Fruit fly (Drosophila melanogaster) whole organism, embryonic: ENCODE measurements around the gene Vm26Ab.
A peak's percentile ranks its signal among the peaks of the same experiment; 100 is the strongest.

Source experiments
- Atf-2 ChIP-seq: fragments of 200-800 bp; sonication (Bioruptor generic); optimal IDR thresholded peaks from 2 replicates; lab custom pipeline; 2016; ENCODE audit warnings: missing biosample characterization, missing genetic modification characterization
- B-H1 ChIP-seq: fragments of 200-800 bp; sonication (Bioruptor generic); IDR thresholded peaks from 3 replicates; pipeline ENCODE4 v1.3.6; 2022; ENCODE audit warnings: missing biosample characterization, missing genetic modification characterization
- BEAF-32 ChIP-seq: fragments of 200-800 bp; sonication (Bioruptor generic); optimal IDR thresholded peaks from 3 replicates; lab custom pipeline; 2017; ENCODE audit warnings: missing biosample characterization, missing genetic modification characterization, mild to moderate bottlenecking, moderate library complexity, missing genetic modification reagents
- CG10209 ChIP-seq: fragments of 200-800 bp; sonication (Bioruptor generic); optimal IDR thresholded peaks from 3 replicates; lab custom pipeline; 2017; ENCODE audit warnings: missing biosample characterization, mild to moderate bottlenecking, missing genetic modification characterization, missing genetic modification reagents
- CG10431 ChIP-seq: fragments of 200-800 bp; sonication (Bioruptor generic); optimal IDR thresholded peaks from 3 replicates; lab custom pipeline; 2018; ENCODE audit warnings: missing biosample characterization, mild to moderate bottlenecking, missing genetic modification characterization
- CG10543 ChIP-seq: fragments of 200-800 bp; sonication (Bioruptor generic); optimal IDR thresholded peaks from 3 replicates; lab custom pipeline; 2017; ENCODE audit warnings: missing biosample characterization, mild to moderate bottlenecking, missing genetic modification characterization, moderate library complexity
- CG13296 ChIP-seq: fragments of 200-800 bp; sonication (Bioruptor generic); optimal IDR thresholded peaks from 3 replicates; lab custom pipeline; 2018; ENCODE audit warnings: missing biosample characterization, mild to moderate bottlenecking, missing genetic modification characterization
- CG15073 ChIP-seq: fragments of 200-800 bp; sonication (Bioruptor generic); optimal IDR thresholded peaks from 2 replicates; lab custom pipeline; 2016; ENCODE audit warnings: missing biosample characterization, missing genetic modification characterization
- CG1647 ChIP-seq: fragments of 200-800 bp; sonication (Bioruptor generic); optimal IDR thresholded peaks from 3 replicates; lab custom pipeline; 2016; ENCODE audit warnings: missing biosample characterization, missing genetic modification characterization
- CG17385 ChIP-seq: fragments of 200-800 bp; sonication (Bioruptor generic); optimal IDR thresholded peaks from 3 replicates; lab custom pipeline; 2018; ENCODE audit warnings: missing biosample characterization, mild to moderate bottlenecking, missing genetic modification characterization
- CG17612 ChIP-seq: fragments of 200-800 bp; sonication (Bioruptor generic); IDR thresholded peaks from 2 replicates; pipeline ENCODE4 v1.3.6; 2022; ENCODE audit warnings: missing biosample characterization, missing genetic modification characterization
- CG31441 ChIP-seq: fragments of 200-800 bp; sonication (Bioruptor generic); IDR thresholded peaks from 2 replicates; pipeline ENCODE4 v1.3.6; 2022; ENCODE audit warnings: missing biosample characterization, missing genetic modification characterization
- CG3847 ChIP-seq: fragments of 200-800 bp; sonication (Bioruptor generic); IDR thresholded peaks from 2 replicates; pipeline ENCODE4 v1.3.6; 2022; ENCODE audit warnings: missing biosample characterization, missing genetic modification characterization
- CG4282 ChIP-seq: fragments of 200-800 bp; sonication (Bioruptor generic); optimal IDR thresholded peaks from 2 replicates; lab custom pipeline; 2016; ENCODE audit warnings: missing biosample characterization, missing genetic modification characterization
- CG43689 ChIP-seq: fragments of 200-800 bp; sonication (Bioruptor generic); IDR thresholded peaks from 2 replicates; pipeline ENCODE4 v1.3.6; 2022; ENCODE audit warnings: missing biosample characterization, missing genetic modification characterization
- CG4820 ChIP-seq: fragments of 200-800 bp; sonication (Bioruptor generic); optimal IDR thresholded peaks from 3 replicates; lab custom pipeline; 2016; ENCODE audit warnings: missing biosample characterization, missing genetic modification characterization
- CG6765 ChIP-seq: fragments of 200-800 bp; sonication (Bioruptor generic); optimal IDR thresholded peaks from 3 replicates; lab custom pipeline; 2017; ENCODE audit warnings: missing biosample characterization, mild to moderate bottlenecking, missing genetic modification characterization
- CG7357 ChIP-seq: fragments of 200-800 bp; sonication (Bioruptor generic); IDR thresholded peaks from 3 replicates; pipeline ENCODE4 v1.3.6; 2022; ENCODE audit warnings: missing biosample characterization, missing genetic modification characterization
- CG7745 ChIP-seq: fragments of 200-800 bp; sonication (Bioruptor generic); optimal IDR thresholded peaks from 2 replicates; lab custom pipeline; 2018; ENCODE audit warnings: missing biosample characterization, mild to moderate bottlenecking, missing genetic modification characterization, moderate library complexity
- CG8089 ChIP-seq: fragments of 200-800 bp; sonication (Bioruptor generic); optimal IDR thresholded peaks from 3 replicates; lab custom pipeline; 2016; ENCODE audit warnings: missing biosample characterization, missing genetic modification characterization
- CG8359 ChIP-seq: fragments of 200-800 bp; sonication (Bioruptor generic); optimal IDR thresholded peaks from 2 replicates; lab custom pipeline; 2017; ENCODE audit warnings: missing biosample characterization, mild to moderate bottlenecking, missing genetic modification characterization, borderline replicate concordance
- CG8478 ChIP-seq: fragments of >200 bp; optimal IDR thresholded peaks from 2 replicates; lab custom pipeline; 2018
- CG8944 ChIP-seq: fragments of 200-800 bp; sonication (Bioruptor generic); optimal IDR thresholded peaks from 3 replicates; lab custom pipeline; 2016; ENCODE audit warnings: missing biosample characterization, missing genetic modification characterization
- CG9609 ChIP-seq: fragments of 200-800 bp; sonication (Bioruptor generic); optimal IDR thresholded peaks from 3 replicates; lab custom pipeline; 2016; ENCODE audit warnings: missing biosample characterization, missing genetic modification characterization
- CG9876 ChIP-seq: fragments of 200-800 bp; sonication (Bioruptor generic); optimal IDR thresholded peaks from 2 replicates; lab custom pipeline; 2016; ENCODE audit warnings: missing biosample characterization, missing genetic modification characterization
- D ChIP-seq, 2 experiments: fragments of 200-800 bp in 1 of 2; fragments of >200 bp in 1 of 2; sonication (Bioruptor generic) in 1 of 2; optimal IDR thresholded peaks; 2 replicates in 1 of 2; 3 replicates in 1 of 2; lab custom pipeline; 2017; ENCODE audit warnings: mild to moderate bottlenecking in 1 of 2, missing biosample characterization in 1 of 2, missing genetic modification characterization in 1 of 2, missing genetic modification reagents in 1 of 2
- Dll ChIP-seq: fragments of 200-800 bp; sonication (Bioruptor generic); IDR thresholded peaks from 4 replicates; pipeline ENCODE4 v1.3.6; 2022; ENCODE audit warnings: missing biosample characterization, missing genetic modification characterization; ENCODE audit not compliant: partially characterized antibody
- Fer3 ChIP-seq: fragments of 200-800 bp; sonication (Bioruptor generic); optimal IDR thresholded peaks from 2 replicates; lab custom pipeline; 2018; ENCODE audit warnings: missing biosample characterization, mild to moderate bottlenecking, missing genetic modification characterization, moderate library complexity
- Gug ChIP-seq: fragments of 200-800 bp; sonication (Bioruptor generic); IDR thresholded peaks from 4 replicates; pipeline ENCODE4 v1.3.6; 2022; ENCODE audit warnings: missing biosample characterization, missing genetic modification characterization
- Meics ChIP-seq: fragments of 200-800 bp; sonication (Bioruptor generic); optimal IDR thresholded peaks from 2 replicates; lab custom pipeline; 2017; ENCODE audit warnings: missing biosample characterization, mild to moderate bottlenecking, missing genetic modification characterization
- Nf-YA ChIP-seq: fragments of 200-800 bp; sonication (Bioruptor generic); IDR thresholded peaks from 2 replicates; pipeline ENCODE4 v1.3.6; 2022; ENCODE audit warnings: missing biosample characterization, missing genetic modification characterization
- Pdp1 ChIP-seq, 2 experiments: fragments of 200-800 bp; sonication (Bioruptor generic); optimal IDR thresholded peaks; 3 replicates each; lab custom pipeline; 2016; ENCODE audit warnings: missing biosample characterization in 2 of 2, missing genetic modification characterization in 2 of 2, mild to moderate bottlenecking in 1 of 2, moderate library complexity in 1 of 2
- Sry-δ ChIP-seq: fragments of 200-800 bp; sonication (Bioruptor generic); optimal IDR thresholded peaks from 2 replicates; lab custom pipeline; 2016; ENCODE audit warnings: missing biosample characterization, missing genetic modification characterization
- Xbp1 ChIP-seq: fragments of 200-800 bp; sonication (Bioruptor generic); optimal IDR thresholded peaks from 3 replicates; lab custom pipeline; 2016; ENCODE audit warnings: missing biosample characterization, mild to moderate bottlenecking, missing genetic modification characterization
- ash1 ChIP-seq: fragments of 200-800 bp; sonication (Bioruptor generic); optimal IDR thresholded peaks from 2 replicates; lab custom pipeline; 2018; ENCODE audit warnings: missing biosample characterization, mild to moderate bottlenecking, missing genetic modification characterization
- az2 ChIP-seq: fragments of 200-800 bp; sonication (Bioruptor generic); optimal IDR thresholded peaks from 3 replicates; lab custom pipeline; 2016; ENCODE audit warnings: missing biosample characterization, missing genetic modification characterization
- bigmax ChIP-seq: fragments of 200-800 bp; sonication (Bioruptor generic); optimal IDR thresholded peaks from 2 replicates; lab custom pipeline; 2018; ENCODE audit warnings: missing biosample characterization, mild to moderate bottlenecking, missing genetic modification characterization
- btn ChIP-seq: fragments of 200-800 bp; sonication (Bioruptor generic); optimal IDR thresholded peaks from 2 replicates; lab custom pipeline; 2016; ENCODE audit warnings: missing biosample characterization, missing genetic modification characterization
- crc ChIP-seq: fragments of 200-800 bp; sonication (Bioruptor generic); optimal IDR thresholded peaks from 2 replicates; lab custom pipeline; 2016; ENCODE audit warnings: missing biosample characterization, missing genetic modification characterization
- crp ChIP-seq, 2 experiments: fragments of 200-800 bp; sonication (Bioruptor generic); optimal IDR thresholded peaks; 2 replicates in 1 of 2; 3 replicates in 1 of 2; lab custom pipeline; 2017; ENCODE audit warnings: missing biosample characterization in 2 of 2, missing genetic modification characterization in 2 of 2, mild to moderate bottlenecking in 1 of 2, moderate library complexity in 1 of 2
- disco-r ChIP-seq: fragments of 200-800 bp; sonication (Bioruptor generic); optimal IDR thresholded peaks from 2 replicates; lab custom pipeline; 2016; ENCODE audit warnings: missing biosample characterization, missing genetic modification characterization
- ftz-f1 ChIP-seq: fragments of 200-800 bp; sonication (Bioruptor generic); optimal IDR thresholded peaks from 2 replicates; lab custom pipeline; 2016; ENCODE audit warnings: missing biosample characterization, missing genetic modification characterization
- grau ChIP-seq: fragments of 200-800 bp; optimal IDR thresholded peaks from 3 replicates; lab custom pipeline; 2019; ENCODE audit warnings: missing biosample characterization, mild to moderate bottlenecking, missing genetic modification characterization, moderate library complexity
- jumu ChIP-seq: fragments of 200-800 bp; sonication (Bioruptor generic); optimal IDR thresholded peaks from 3 replicates; lab custom pipeline; 2016; ENCODE audit warnings: missing biosample characterization, missing genetic modification characterization
- lilli ChIP-seq: fragments of 200-800 bp; sonication (Bioruptor generic); optimal IDR thresholded peaks from 3 replicates; lab custom pipeline; 2016; ENCODE audit warnings: missing biosample characterization, missing genetic modification characterization
- schlank ChIP-seq: fragments of 200-800 bp; sonication (Bioruptor generic); optimal IDR thresholded peaks from 2 replicates; lab custom pipeline; 2018; ENCODE audit warnings: missing biosample characterization, mild to moderate bottlenecking, missing genetic modification characterization
- ssp ChIP-seq: fragments of 200-800 bp; sonication (Bioruptor generic); IDR thresholded peaks from 2 replicates; pipeline ENCODE4 v1.3.6; 2022; ENCODE audit warnings: missing biosample characterization, missing genetic modification characterization
- tap ChIP-seq: fragments of 200-800 bp; optimal IDR thresholded peaks from 3 replicates; lab custom pipeline; 2019; ENCODE audit warnings: missing biosample characterization, mild to moderate bottlenecking, missing genetic modification characterization, moderate library complexity
- tna ChIP-seq: fragments of 200-800 bp; sonication (Bioruptor generic); IDR thresholded peaks from 2 replicates; pipeline ENCODE4 v1.3.6; 2022; ENCODE audit warnings: missing biosample characterization, missing genetic modification characterization; ENCODE audit not compliant: partially characterized antibody
- zfh1 ChIP-seq: fragments of 200-800 bp; sonication (Bioruptor generic); IDR thresholded peaks from 3 replicates; pipeline ENCODE4 v1.3.6; 2022; ENCODE audit warnings: missing biosample characterization, missing genetic modification characterization

Vm26Ab gene

dm6 chr2L:5982334-5982987 is 25.7 kb downstream of the Vm26Ab start (continued):
- TF ChIP-seq CG6765 (peak; percentile 15), CG9609 (GFP tag; lab: Kevin White, UChicago) (peak; percentile 13), CG17612 (GFP tag; lab: Robert Waterston, UW) (no peak), Sry-δ (GFP tag; lab: Kevin White, UChicago) (peak; percentile 34), ftz-f1 (GFP tag; lab: Kevin White, UChicago) (peak; percentile 99), CG17385 (GFP tag; lab: Kevin White, UChicago) (peak; percentile 4), Gug (GFP tag; lab: Robert Waterston, UW) (no peak; the same call in 3 of the 4 replicates), CG15073 (GFP tag; lab: Kevin White, UChicago) (no peak), btn (GFP tag; lab: Kevin White, UChicago) (no peak), CG13296 (GFP tag; lab: Kevin White, UChicago) (peak; percentile 52), Atf-2 (GFP tag; lab: Kevin White, UChicago) (no peak), Nf-YA (no peak), D (optimal IDR thresholded peaks at IDR 0.05; lab: Kevin White, UChicago) (no peak), D (GFP tag; optimal IDR thresholded peaks at IDR 0.05; lab: Kevin White, UChicago) (no peak), CG8944 (GFP tag; lab: Kevin White, UChicago) (no peak), CG31441 (no peak), Fer3 (peak; percentile 12), lilli (peak; percentile 57), CG9876 (no peak), ash1 (GFP tag; lab: Kevin White, UChicago) (peak; percentile 31), grau (tag; lab: Kevin White, UChicago) (peak; percentile 42), CG7745 (tag; lab: Kevin White, UChicago) (no peak), CG3847 (no peak), bigmax (GFP tag; lab: Kevin White, UChicago) (peak; percentile 55), CG43689 (GFP tag; lab: Robert Waterston, UW) (no peak), crc (no peak), B-H1 (GFP tag; lab: Robert Waterston, UW) (no peak), schlank (tag; lab: Kevin White, UChicago) (no peak), Xbp1 (GFP tag; lab: Kevin White, UChicago) (peak; percentile 26), CG8359 (no peak), CG10431 (GFP tag; lab: Kevin White, UChicago) (peak; percentile 34), CG8478 (peak; percentile 93), CG10209 (GFP tag; lab: Kevin White, UChicago) (peak; percentile 18), CG7357 (GFP tag; lab: Robert Waterston, UW) (no peak), CG8089 (GFP tag; lab: Kevin White, UChicago) (no peak), jumu (peak; percentile 45), CG4820 (GFP tag; lab: Kevin White, UChicago) (no peak), Meics (GFP tag; lab: Kevin White, UChicago) (peak; percentile 29), zfh1 (GFP tag; lab: Robert Waterston, UW) (no peak), Pdp1 (GFP tag; optimal IDR thresholded peaks at IDR 0.05; lab: Kevin White, UChicago) (peak in 1 of 2 experiments; percentile 98), BEAF-32 (peak; percentile 35), crp (GFP tag; optimal IDR thresholded peaks at IDR 0.05; lab: Kevin White, UChicago) (no peak), tna (no peak), tap (tag; lab: Kevin White, UChicago) (no peak), CG4282 (peak; percentile 11), ssp (GFP tag; lab: Robert Waterston, UW) (no peak), az2 (GFP tag; lab: Kevin White, UChicago) (no peak), CG10543 (GFP tag; lab: Kevin White, UChicago) (peak; percentile 94), disco-r (GFP tag; lab: Kevin White, UChicago) (no peak), Dll (GFP tag; lab: Robert Waterston, UW) (no peak), CG1647 (GFP tag; lab: Kevin White, UChicago) (no peak)
